Worm (Caenorhabditis elegans) whole organism, young adult: ENCODE data around the gene F36D3.14.

ENCODE experiments used
- B0019.2 ChIP-seq: fragments of 200-800 bp; sonication (Bioruptor generic); conservative IDR thresholded peaks from 2 replicates; pipeline ENCODE4 v1.3.6; 2022; ENCODE audit warnings: missing genetic modification reagents, missing genetic modification characterization, missing compliant biosample characterization
- F10E7.11 ChIP-seq: sonication (generic microtip); optimal IDR thresholded peaks from 2 replicates; lab custom pipeline; 2017; ENCODE audit warnings: mild to moderate bottlenecking, missing genetic modification characterization, moderate library complexity, missing compliant biosample characterization
- F22D6.2 ChIP-seq: sonication (generic microtip); optimal IDR thresholded peaks from 2 replicates; lab custom pipeline; 2016; ENCODE audit warnings: mild to moderate bottlenecking, missing genetic modification characterization, missing compliant biosample characterization
- F33H1.4 ChIP-seq: fragments of 200-800 bp; sonication (Bioruptor generic); IDR thresholded peaks from 2 replicates; pipeline ENCODE4 v1.3.6; 2022; ENCODE audit warnings: missing genetic modification reagents, missing genetic modification characterization, missing compliant biosample characterization
- F49E8.2 ChIP-seq: sonication (generic microtip); optimal IDR thresholded peaks from 3 replicates; lab custom pipeline; 2017; ENCODE audit warnings: missing genetic modification characterization, mild to moderate bottlenecking, missing compliant biosample characterization, antibody characterized with exemption, moderate library complexity; ENCODE audit not compliant: insufficient read depth
- Y53F4B.3 ChIP-seq: fragments of 200-800 bp; sonication (Bioruptor generic); IDR thresholded peaks from 2 replicates; pipeline ENCODE4 v1.3.6; 2022; ENCODE audit warnings: missing genetic modification reagents, missing genetic modification characterization, missing compliant biosample characterization
- Y95B8A.8 ChIP-seq: fragments of 200-800 bp; sonication (Bioruptor generic); IDR thresholded peaks from 2 replicates; pipeline ENCODE4 v1.3.6; 2022; ENCODE audit warnings: missing genetic modification reagents, missing genetic modification characterization, missing compliant biosample characterization
- aptf-2 ChIP-seq: fragments of 200-800 bp; sonication (Bioruptor generic); conservative IDR thresholded peaks from 2 replicates; pipeline ENCODE4 v1.3.6; 2022; ENCODE audit warnings: missing genetic modification reagents, missing genetic modification characterization, missing compliant biosample characterization
- athp-1 ChIP-seq: sonication (generic microtip); optimal IDR thresholded peaks from 2 replicates; lab custom pipeline; 2017; ENCODE audit warnings: mild to moderate bottlenecking, missing genetic modification characterization, missing compliant biosample characterization
- attf-5 ChIP-seq: fragments of 200-800 bp; sonication (Bioruptor generic); optimal IDR thresholded peaks from 2 replicates; lab custom pipeline; 2018; ENCODE audit warnings: mild to moderate bottlenecking, missing genetic modification characterization, missing compliant biosample characterization
- ceh-40 ChIP-seq: fragments of 200-800 bp; sonication (Bioruptor generic); IDR thresholded peaks from 2 replicates; pipeline ENCODE4 v1.3.6; 2022; ENCODE audit warnings: missing genetic modification characterization, missing compliant biosample characterization
- ceh-58 ChIP-seq: fragments of 200-800 bp; sonication (Bioruptor generic); IDR thresholded peaks from 2 replicates; pipeline ENCODE4 v1.3.6; 2022; ENCODE audit warnings: missing genetic modification characterization, missing compliant biosample characterization
- ceh-91 ChIP-seq: fragments of 200-800 bp; sonication (Bioruptor generic); IDR thresholded peaks from 2 replicates; pipeline ENCODE4 v1.3.6; 2022; ENCODE audit warnings: missing genetic modification reagents, missing genetic modification characterization, missing compliant biosample characterization
- dpl-1 ChIP-seq: fragments of 150-350 bp; optimal IDR thresholded peaks from 2 replicates; lab custom pipeline; 2014; ENCODE audit warnings: missing biosample characterization, missing genetic modification reagents, missing genetic modification characterization
- ets-4 ChIP-seq: fragments of 200-800 bp; sonication (Bioruptor generic); optimal IDR thresholded peaks from 2 replicates; lab custom pipeline; 2018; ENCODE audit warnings: mild to moderate bottlenecking, missing genetic modification characterization, missing compliant biosample characterization
- hlh-12 ChIP-seq: sonication (generic microtip); optimal IDR thresholded peaks from 2 replicates; lab custom pipeline; 2016; ENCODE audit warnings: missing genetic modification characterization, missing compliant biosample characterization
- hmg-20 ChIP-seq: fragments of 200-800 bp; sonication (Bioruptor generic); IDR thresholded peaks from 2 replicates; pipeline ENCODE4 v1.3.6; 2022; ENCODE audit warnings: missing genetic modification reagents, missing genetic modification characterization, missing compliant biosample characterization
- hrde-1 ChIP-seq: sonication (generic microtip); optimal IDR thresholded peaks from 2 replicates; lab custom pipeline; 2016; ENCODE audit warnings: missing genetic modification characterization, mild to moderate bottlenecking, missing compliant biosample characterization, moderate library complexity, missing genotype, missing genetic modification reagents, borderline replicate concordance
- let-607 ChIP-seq, 2 experiments: fragments of 200-800 bp in 1 of 2; sonication (Bioruptor generic) in 1 of 2; sonication (generic microtip) in 1 of 2; optimal IDR thresholded peaks; 2 replicates each; lab custom pipeline; 2016 to 2018; ENCODE audit warnings: mild to moderate bottlenecking in 2 of 2, missing compliant biosample characterization in 2 of 2, missing genetic modification characterization in 2 of 2, moderate library complexity in 2 of 2, missing genotype in 1 of 2
- lin-26 ChIP-seq: fragments of 200-800 bp; sonication (Bioruptor generic); IDR thresholded peaks from 2 replicates; pipeline ENCODE4 v1.3.6; 2022; ENCODE audit warnings: missing genetic modification reagents, missing genetic modification characterization, missing compliant biosample characterization
- lin-40 ChIP-seq: sonication (generic microtip); optimal IDR thresholded peaks from 2 replicates; lab custom pipeline; 2016; ENCODE audit warnings: missing genetic modification characterization, mild to moderate bottlenecking, missing compliant biosample characterization, missing genotype, missing genetic modification reagents
- lin-54 ChIP-seq: fragments of 200-800 bp; sonication (Bioruptor generic); optimal IDR thresholded peaks from 2 replicates; lab custom pipeline; 2018; ENCODE audit warnings: mild to moderate bottlenecking, missing genetic modification characterization, missing compliant biosample characterization
- lir-1 ChIP-seq: fragments of 200-800 bp; sonication (Bioruptor generic); conservative IDR thresholded peaks from 2 replicates; pipeline ENCODE4 v1.3.6; 2022; ENCODE audit warnings: missing genetic modification reagents, missing genetic modification characterization, missing compliant biosample characterization
- madf-6 ChIP-seq: fragments of 200-800 bp; sonication (Bioruptor generic); IDR thresholded peaks from 2 replicates; pipeline ENCODE4 v1.3.6; 2022; ENCODE audit warnings: missing genetic modification reagents, missing genetic modification characterization, missing compliant biosample characterization
- mxl-1 ChIP-seq: sonication (generic microtip); optimal IDR thresholded peaks from 2 replicates; lab custom pipeline; 2016; ENCODE audit warnings: missing genetic modification characterization, missing compliant biosample characterization
- pbrm-1 ChIP-seq: fragments of 200-800 bp; sonication (Bioruptor generic); IDR thresholded peaks from 2 replicates; pipeline ENCODE4 v1.3.6; 2022; ENCODE audit warnings: missing genetic modification reagents, missing genetic modification characterization, missing compliant biosample characterization
- rec-8 ChIP-seq, 2 experiments: sonication (generic microtip); optimal IDR thresholded peaks; 2 replicates each; lab custom pipeline; 2016; ENCODE audit warnings: mild to moderate bottlenecking in 2 of 2, missing genetic modification characterization in 2 of 2, missing genetic modification reagents in 2 of 2, missing genotype in 2 of 2, missing biosample characterization in 1 of 2, missing compliant biosample characterization in 1 of 2, moderate library complexity in 1 of 2
- repo-1 ChIP-seq: sonication (generic microtip); optimal IDR thresholded peaks from 2 replicates; lab custom pipeline; 2017; ENCODE audit warnings: mild to moderate bottlenecking, missing genetic modification characterization, missing compliant biosample characterization
- rpc-1 ChIP-seq, 2 experiments: fragments of 150-350 bp in 1 of 2; sonication (generic microtip) in 1 of 2; optimal IDR thresholded peaks; 2 replicates each; lab custom pipeline; 2014 to 2018; ENCODE audit warnings: missing biosample characterization in 1 of 2, missing genetic modification characterization in 1 of 2, missing genetic modification reagents in 1 of 2, missing genotype in 1 of 2
- snpc-4 ChIP-seq, 5 experiments: fragments of 150-350 bp in 1 of 5; sonication (generic microtip) in 4 of 5; optimal IDR thresholded peaks; 2 replicates each; lab custom pipeline; 2014 to 2018; ENCODE audit warnings: missing genetic modification characterization in 5 of 5, missing biosample characterization in 3 of 5, antibody characterized with exemption in 2 of 5, mild to moderate bottlenecking in 2 of 5, missing compliant biosample characterization in 2 of 5, missing genotype in 2 of 5, moderate library complexity in 2 of 5, missing genetic modification reagents in 1 of 5
- unc-130 ChIP-seq: sonication (generic microtip); optimal IDR thresholded peaks from 2 replicates; lab custom pipeline; 2016; ENCODE audit warnings: missing genetic modification reagents, missing genetic modification characterization, missing compliant biosample characterization
- zfh-2 ChIP-seq: fragments of 200-800 bp; sonication (Bioruptor generic); conservative IDR thresholded peaks from 2 replicates; pipeline ENCODE4 v1.3.6; 2022; ENCODE audit warnings: missing genetic modification reagents, missing genetic modification characterization, missing compliant biosample characterization
- ztf-22 ChIP-seq: fragments of 200-800 bp; sonication (Bioruptor generic); optimal IDR thresholded peaks from 2 replicates; lab custom pipeline; 2018; ENCODE audit warnings: mild to moderate bottlenecking, missing genetic modification characterization, moderate library complexity, missing compliant biosample characterization
- ztf-3 ChIP-seq: fragments of 200-800 bp; sonication (Bioruptor generic); optimal IDR thresholded peaks from 2 replicates; lab custom pipeline; 2018; ENCODE audit warnings: mild to moderate bottlenecking, missing genetic modification characterization, missing compliant biosample characterization

Gene F36D3.14

DNA sequence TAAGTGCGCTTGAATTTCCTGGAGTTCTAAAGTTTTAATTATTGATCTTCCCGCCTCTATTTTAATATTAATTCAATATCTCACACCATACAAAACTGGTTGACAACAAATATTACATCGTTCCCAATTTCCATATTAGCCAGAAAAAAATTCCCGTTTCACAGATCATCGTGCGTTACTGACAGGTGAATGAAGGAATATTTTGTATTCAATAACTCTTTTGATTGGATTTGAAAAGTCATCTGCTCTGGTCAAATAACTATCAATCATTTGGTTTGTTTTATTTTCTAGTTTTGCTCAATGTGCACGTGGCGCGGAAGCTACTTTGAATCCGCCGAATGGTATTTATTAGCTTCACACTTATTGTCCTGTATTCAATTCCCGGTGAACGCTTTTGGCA, 19.4 kb downstream of the F36D3.14 start, which contains the start of gene srh-139:
Gene srh-139 (plus strand): TSS at position 301 of the 400 bp plus-strand sequence.
- TF ChIP-seq ceh-40 (GFP tag; lab: Robert Waterston, UW): no peak
- no peak for TF ChIP-seq snpc-4 (GFP tag; optimal IDR thresholded peaks at IDR 0.05; lab: Kevin White, UChicago)
- no peak for TF ChIP-seq snpc-4 (tag; optimal IDR thresholded peaks at IDR 0.05; lab: Kevin White, UChicago)
- TF ChIP-seq lin-40 (tag; lab: Kevin White, UChicago): no peak
- no peak for TF ChIP-seq mxl-1
- TF ChIP-seq dpl-1 (GFP tag; lab: Kevin White, UChicago): no peak
- no peak for TF ChIP-seq lin-54 (GFP tag; lab: Kevin White, UChicago)
- no peak for TF ChIP-seq unc-130 (GFP tag; lab: Kevin White, UChicago)
- TF ChIP-seq rpc-1 (optimal IDR thresholded peaks at IDR 0.05; lab: Kevin White, UChicago): no peak
- TF ChIP-seq rpc-1 (tag; optimal IDR thresholded peaks at IDR 0.05; lab: Kevin White, UChicago): no peak
- TF ChIP-seq ztf-22 (GFP tag; lab: Kevin White, UChicago): no peak
- TF ChIP-seq aptf-2: no peak
- TF ChIP-seq madf-6: no peak
- no peak for TF ChIP-seq F33H1.4
- TF ChIP-seq ceh-91 (GFP tag; lab: Robert Waterston, UW): no peak
- no peak for TF ChIP-seq rec-8 (tag; optimal IDR thresholded peaks at IDR 0.05; lab: Kevin White, UChicago)
- TF ChIP-seq lir-1: no peak

DNA sequence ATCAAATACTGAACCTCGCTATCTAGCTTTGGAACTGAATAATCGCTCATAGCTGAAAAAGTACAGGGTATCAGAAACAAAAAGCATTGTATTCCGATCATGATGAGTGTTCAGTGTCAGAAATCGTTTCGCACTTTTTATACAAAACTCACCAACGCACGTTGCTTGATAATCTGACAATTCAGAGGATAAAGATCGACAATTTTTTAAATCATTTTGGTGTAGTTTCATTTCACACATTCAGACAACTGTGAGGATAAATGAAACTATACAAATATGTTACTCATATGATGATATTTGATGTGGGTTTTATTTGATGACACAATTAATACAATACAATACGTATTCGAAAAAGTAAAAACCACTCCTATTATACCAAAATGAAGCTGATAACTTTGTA, 20.0 kb downstream of the F36D3.14 start, which contains the start of gene F57E7.2:
Gene F57E7.2 (minus strand): TSS at position 101 of the 400 bp plus-strand sequence.
- TF ChIP-seq ets-4 (GFP tag; lab: Kevin White, UChicago): no peak
- TF ChIP-seq hmg-20 (GFP tag; lab: Robert Waterston, UW): no peak
- TF ChIP-seq attf-5 (GFP tag; lab: Kevin White, UChicago): no peak
- no peak for TF ChIP-seq B0019.2 (GFP tag; lab: Robert Waterston, UW)
- TF ChIP-seq Y53F4B.3 (GFP tag; lab: Robert Waterston, UW): no peak
- TF ChIP-seq ceh-58 (GFP tag; lab: Robert Waterston, UW): no peak
- no peak for TF ChIP-seq let-607 (tag; optimal IDR thresholded peaks at IDR 0.05; lab: Kevin White, UChicago)
- no peak for TF ChIP-seq hrde-1 (tag; lab: Kevin White, UChicago)
- TF ChIP-seq ztf-22 (GFP tag; lab: Kevin White, UChicago): no peak
- no peak for TF ChIP-seq zfh-2

- no peak for TF ChIP-seq F22D6.2 (tag; lab: Kevin White, UChicago)
- no peak for TF ChIP-seq athp-1
- no peak for TF ChIP-seq lin-26 (GFP tag; lab: Robert Waterston, UW)
- TF ChIP-seq repo-1 (tag; lab: Kevin White, UChicago): no peak
- no peak for TF ChIP-seq F49E8.2
- TF ChIP-seq F10E7.11 (tag; lab: Kevin White, UChicago): no peak
- no peak for TF ChIP-seq hlh-12
- TF ChIP-seq ceh-91 (GFP tag; lab: Robert Waterston, UW): no peak
- TF ChIP-seq dpl-1 (GFP tag; lab: Kevin White, UChicago): no peak
- no peak for TF ChIP-seq ztf-3 (GFP tag; lab: Kevin White, UChicago)
- no peak for TF ChIP-seq lin-54 (GFP tag; lab: Kevin White, UChicago)
- no peak for TF ChIP-seq pbrm-1 (GFP tag; lab: Robert Waterston, UW)
- TF ChIP-seq Y95B8A.8 (GFP tag; lab: Robert Waterston, UW): no peak
These were observed 22.0 kb downstream of the F36D3.14 start, which contains the start of the genes F57E7.4 and spig-6 for ce11 chrV:16480919-16481630. TSS of gene F57E7.4 (minus strand) at chrV:16481019. TSS of gene spig-6 (plus strand) at chrV:16481580.
